Fruit fly (Drosophila melanogaster) S2 (cell line): ENCODE data around the gene Atf3.

Experiments used
- CG8478 ChIP-seq: fragments of >200 bp; optimal IDR thresholded peaks from 2 replicates; lab custom pipeline; 2018
- CTCF ChIP-seq, 2 experiments: fragments of >200 bp; optimal IDR thresholded peaks; 2 replicates each; lab custom pipeline; 2018

- TF ChIP-seq CG8478 (lab: Kevin White, UChicago) (no peak), CTCF (optimal IDR thresholded peaks at IDR 0.05; lab: Kevin White, UChicago) (no peak)
These were observed 5.4 kb downstream of the Atf3 start for dm6 chrX:1269700-1270099.
